Worm (Caenorhabditis elegans) whole organism, midembryonic: ENCODE measurements around the gene C16C8.26.

ENCODE experiments used
- T22C8.4 ChIP-seq: fragments of 200-800 bp; sonication (Bioruptor generic); IDR thresholded peaks from 2 replicates; pipeline ENCODE4 v1.3.6; 2022; ENCODE audit warnings: missing genetic modification characterization, missing compliant biosample characterization
- cog-1 ChIP-seq: sonication (generic microtip); optimal IDR thresholded peaks from 2 replicates; lab custom pipeline; 2016; ENCODE audit warnings: missing genetic modification characterization, missing compliant biosample characterization
- flt-1 ChIP-seq: fragments of 200-800 bp; sonication (Bioruptor generic); IDR thresholded peaks from 2 replicates; pipeline ENCODE4 v1.3.6; 2022; ENCODE audit warnings: missing genetic modification characterization, missing compliant biosample characterization
- klf-2 ChIP-seq: fragments of 200-800 bp; sonication (Bioruptor generic); conservative IDR thresholded peaks from 2 replicates; pipeline ENCODE4 v1.3.6; 2022; ENCODE audit warnings: missing genetic modification reagents, missing genetic modification characterization, missing compliant biosample characterization
- med-1 ChIP-seq: sonication (generic microtip); optimal IDR thresholded peaks from 2 replicates; lab custom pipeline; 2017; ENCODE audit warnings: missing genetic modification characterization, mild to moderate bottlenecking, missing compliant biosample characterization, antibody characterized with exemption, missing genetic modification reagents; ENCODE audit not compliant: insufficient read depth
- ref-1 ChIP-seq: fragments of 200-800 bp; sonication (Bioruptor generic); conservative IDR thresholded peaks from 2 replicates; pipeline ENCODE4 v1.3.6; 2022; ENCODE audit warnings: missing genetic modification reagents, missing genetic modification characterization, missing compliant biosample characterization
- tab-1 ChIP-seq: fragments of 200-800 bp; sonication (Bioruptor generic); IDR thresholded peaks from 2 replicates; pipeline ENCODE4 v1.3.6; 2022; ENCODE audit warnings: missing genetic modification characterization, missing compliant biosample characterization
- ztf-23 ChIP-seq: fragments of 200-800 bp; sonication (Bioruptor generic); IDR thresholded peaks from 2 replicates; pipeline ENCODE4 v1.3.6; 2022; ENCODE audit warnings: missing genetic modification reagents, missing genetic modification characterization, missing compliant biosample characterization
- ztf-29 ChIP-seq: fragments of 200-800 bp; sonication (Bioruptor generic); IDR thresholded peaks from 2 replicates; pipeline ENCODE4 v1.3.6; 2022; ENCODE audit warnings: missing genetic modification reagents, missing genetic modification characterization, missing compliant biosample characterization

The C16C8.26 gene

DNA sequence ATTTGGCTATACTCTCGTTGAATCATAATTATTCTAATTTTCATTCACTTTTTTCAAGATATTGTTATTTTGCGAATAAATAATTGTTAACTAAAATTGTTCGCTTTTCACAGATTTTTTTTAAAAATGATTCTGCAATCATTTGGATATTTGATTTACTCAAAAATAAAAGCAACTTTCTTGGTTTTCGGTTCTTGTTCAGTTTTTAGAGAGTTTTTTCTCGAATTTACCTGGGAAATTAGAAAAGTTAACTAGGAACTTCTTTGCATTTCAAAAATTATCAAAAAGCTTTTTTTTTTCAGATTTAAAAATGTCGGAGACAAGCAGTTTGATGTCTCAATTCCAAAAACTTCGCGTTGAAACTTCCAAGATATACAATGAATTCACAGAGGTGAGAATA is 11.5 kb downstream of the C16C8.26 start, which contains the start of the genes C16C8.20 and gldi-6:
C16C8.20 (plus strand) TSS at position 301 of the 400 bp plus-strand sequence.
gldi-6 (plus strand) TSS at position 301 of the 400 bp plus-strand sequence.
- TF ChIP-seq tab-1 (no peak), klf-2 (GFP tag; lab: Robert Waterston, UW) (no peak), T22C8.4 (GFP tag; lab: Robert Waterston, UW) (no peak), ztf-29 (no peak), flt-1 (no peak), ztf-23 (GFP tag; lab: Robert Waterston, UW) (no peak), med-1 (GFP tag; lab: Kevin White, UChicago) (no peak), ref-1 (GFP tag; lab: Robert Waterston, UW) (no peak), cog-1 (tag; lab: Kevin White, UChicago) (no peak)

DNA sequence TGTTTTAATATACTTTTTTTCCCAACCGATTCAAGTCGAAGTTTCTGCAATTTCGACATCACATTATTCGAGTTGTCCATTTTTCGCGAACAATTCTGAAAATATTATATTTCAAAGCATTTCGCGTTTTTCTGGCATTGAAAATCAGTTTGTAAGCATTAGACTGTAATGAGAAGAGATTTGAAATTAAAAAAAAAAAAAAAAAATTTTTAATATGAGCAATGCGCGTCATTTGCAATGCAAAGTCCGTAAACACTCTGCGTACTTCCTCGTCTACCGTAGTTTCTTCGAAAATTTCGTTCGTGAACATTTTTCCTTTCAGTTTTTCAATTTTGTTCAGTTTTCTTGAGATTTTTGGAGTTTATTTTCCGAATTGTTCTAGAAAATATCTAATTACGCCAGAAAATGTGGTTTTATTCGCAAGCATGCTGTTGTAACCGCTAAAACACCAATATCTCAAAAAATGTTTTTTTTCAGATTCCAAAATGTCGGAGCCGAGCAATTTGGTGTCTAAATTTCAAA is 12.8 kb downstream of the C16C8.26 start, which contains the start of the genes C16C8.5 and C16C8.16:
C16C8.5 (minus strand) TSS at position 101 of the 522 bp plus-strand sequence.
C16C8.16 (plus strand) TSS at position 472 of the 522 bp plus-strand sequence.
- no peak for TF ChIP-seq tab-1
- TF ChIP-seq ztf-23 (GFP tag; lab: Robert Waterston, UW): no peak
- no peak for TF ChIP-seq ztf-29
- no peak for TF ChIP-seq cog-1 (tag; lab: Kevin White, UChicago)
- no peak for TF ChIP-seq ref-1 (GFP tag; lab: Robert Waterston, UW)
- no peak for TF ChIP-seq med-1 (GFP tag; lab: Kevin White, UChicago)
- no peak for TF ChIP-seq klf-2 (GFP tag; lab: Robert Waterston, UW)
- TF ChIP-seq flt-1: no peak
- no peak for TF ChIP-seq T22C8.4 (GFP tag; lab: Robert Waterston, UW)

DNA sequence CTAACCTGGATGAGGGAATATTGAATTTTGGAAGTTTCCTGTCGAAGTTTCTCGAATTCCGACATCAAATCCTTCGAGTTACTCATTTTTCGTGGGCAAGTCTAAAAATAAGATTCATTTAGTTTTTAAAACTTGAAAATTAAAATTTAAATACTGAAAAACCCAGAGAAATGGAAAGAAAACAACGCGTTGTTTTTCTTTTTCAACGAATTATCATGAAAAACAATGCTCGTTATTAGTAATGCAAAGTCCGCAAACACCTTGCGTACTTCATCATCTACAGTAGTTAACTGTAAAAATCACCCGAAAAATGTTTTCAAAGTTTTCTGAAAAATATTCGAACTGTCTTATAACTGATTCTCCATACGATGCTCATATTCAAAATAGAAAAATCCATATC is 13.8 kb downstream of the C16C8.26 start, which contains the start of gene C16C8.4:
C16C8.4 (minus strand) TSS at position 101 of the 400 bp plus-strand sequence.
- TF ChIP-seq klf-2 (GFP tag; lab: Robert Waterston, UW) (no peak), ref-1 (GFP tag; lab: Robert Waterston, UW) (no peak), ztf-29 (no peak), flt-1 (no peak), cog-1 (tag; lab: Kevin White, UChicago) (no peak), tab-1 (no peak), T22C8.4 (GFP tag; lab: Robert Waterston, UW) (no peak), med-1 (GFP tag; lab: Kevin White, UChicago) (no peak), ztf-23 (GFP tag; lab: Robert Waterston, UW) (no peak)

DNA sequence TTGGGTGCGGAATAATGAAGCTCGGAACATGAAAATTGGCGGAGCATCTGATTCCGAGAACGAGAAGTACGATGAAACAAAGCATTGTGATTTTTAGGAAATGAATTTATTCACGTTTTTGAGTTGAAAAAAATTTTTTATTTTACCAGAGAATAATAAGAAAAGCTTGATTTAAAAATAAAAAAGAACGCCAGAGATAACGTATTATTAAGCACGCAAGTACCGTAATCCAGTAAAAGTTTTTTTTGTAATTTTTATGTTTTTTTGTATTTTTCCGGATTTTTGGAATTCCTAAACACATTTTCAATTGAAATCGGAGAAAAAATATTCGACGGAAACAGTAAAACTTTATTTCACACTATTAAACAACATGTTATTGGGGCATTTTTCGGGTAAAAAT is 15.0 kb downstream of the C16C8.26 start, which contains the start of gene C16C8.22:
C16C8.22 (minus strand) TSS at position 101 of the 400 bp plus-strand sequence.
- no peak for TF ChIP-seq ztf-23 (GFP tag; lab: Robert Waterston, UW)
- no peak for TF ChIP-seq T22C8.4 (GFP tag; lab: Robert Waterston, UW)
- TF ChIP-seq flt-1: no peak
- no peak for TF ChIP-seq ztf-29
- no peak for TF ChIP-seq cog-1 (tag; lab: Kevin White, UChicago)
- no peak for TF ChIP-seq klf-2 (GFP tag; lab: Robert Waterston, UW)
- TF ChIP-seq ref-1 (GFP tag; lab: Robert Waterston, UW): no peak
- no peak for TF ChIP-seq tab-1

DNA sequence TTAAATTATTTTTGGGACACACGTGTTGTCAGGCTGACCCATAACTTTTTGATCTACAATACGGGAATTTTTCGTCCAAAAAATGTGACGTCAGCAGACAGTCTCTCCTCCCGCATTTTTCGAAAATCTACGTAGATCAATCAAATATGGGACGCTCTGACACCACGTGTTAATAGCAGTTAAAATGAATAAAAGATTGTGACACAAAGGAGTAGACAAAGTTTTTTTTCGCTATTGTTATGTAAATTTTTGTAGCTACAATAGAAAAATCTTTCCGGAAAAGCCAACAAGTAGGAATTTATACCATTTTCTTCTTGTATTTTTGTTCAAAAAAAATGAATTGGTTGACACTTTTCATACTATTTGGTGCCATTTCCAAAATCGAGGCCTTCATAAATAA is 16.7 kb downstream of the C16C8.26 start, which contains the start of gene C16C8.27:
C16C8.27 (plus strand) TSS at position 301 of the 400 bp plus-strand sequence.
- no peak for TF ChIP-seq klf-2 (GFP tag; lab: Robert Waterston, UW)
- no peak for TF ChIP-seq ref-1 (GFP tag; lab: Robert Waterston, UW)
- no peak for TF ChIP-seq flt-1
- no peak for TF ChIP-seq med-1 (GFP tag; lab: Kevin White, UChicago)
- no peak for TF ChIP-seq tab-1
- TF ChIP-seq ztf-29: no peak
- TF ChIP-seq cog-1 (tag; lab: Kevin White, UChicago): no peak
- no peak for TF ChIP-seq T22C8.4 (GFP tag; lab: Robert Waterston, UW)
- no peak for TF ChIP-seq ztf-23 (GFP tag; lab: Robert Waterston, UW)

DNA sequence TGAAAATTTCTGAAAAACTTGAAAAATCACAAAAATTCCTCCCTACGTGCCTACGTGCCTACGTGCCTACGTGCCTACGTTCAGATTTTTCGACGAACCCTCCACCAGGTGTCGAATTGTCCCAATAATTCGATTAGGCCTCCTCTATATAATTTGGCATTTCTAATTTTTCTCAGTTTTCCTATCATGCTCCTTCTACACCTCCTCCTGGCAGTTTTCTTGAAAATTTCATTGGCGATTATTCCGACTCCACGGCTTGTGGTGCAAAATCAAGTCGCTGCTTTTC is 17.5 kb downstream of the C16C8.26 start, which contains the start of gene C16C8.17:
C16C8.17 (plus strand) TSS at position 187 of the 286 bp plus-strand sequence.
- TF ChIP-seq klf-2 (GFP tag; lab: Robert Waterston, UW): no peak
- TF ChIP-seq ztf-23 (GFP tag; lab: Robert Waterston, UW): no peak
- TF ChIP-seq med-1 (GFP tag; lab: Kevin White, UChicago): no peak

DNA sequence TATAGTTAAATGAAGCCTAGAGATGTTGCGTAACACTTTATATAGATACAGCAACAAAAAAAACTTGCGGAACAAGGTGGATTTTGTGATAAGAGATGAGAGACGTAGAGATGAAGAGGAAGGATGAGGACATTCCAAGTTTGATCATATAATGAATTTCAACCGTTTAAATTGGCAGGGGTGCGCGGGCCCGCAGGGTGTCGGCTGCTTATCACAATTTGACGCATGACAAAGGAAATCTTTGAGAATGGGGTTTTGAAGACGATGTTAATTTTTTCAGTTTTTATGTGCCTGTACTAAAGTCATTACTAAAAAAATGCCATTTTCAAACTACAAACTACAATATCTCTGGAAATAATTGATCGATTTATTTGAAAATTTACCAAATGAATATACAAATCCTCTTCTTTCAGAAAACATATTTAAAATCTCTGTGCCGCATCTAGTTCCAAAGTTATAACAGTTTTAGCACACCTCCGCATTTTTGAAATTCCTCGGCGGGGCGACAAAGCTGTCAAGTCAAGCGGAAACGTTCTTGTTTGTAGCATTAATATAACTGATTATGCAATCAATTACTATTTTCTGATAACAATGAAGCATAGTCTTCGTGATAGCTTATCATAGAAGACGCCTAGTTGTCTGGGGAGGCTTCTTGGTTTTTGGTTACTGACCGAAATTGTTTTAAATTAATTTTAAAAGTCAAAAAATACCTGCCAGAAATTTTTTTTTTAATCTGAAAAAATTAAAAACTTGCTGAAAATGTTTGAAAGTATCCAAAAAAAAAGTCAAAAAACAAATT is 18.1 kb downstream of the C16C8.26 start:
- no peak for TF ChIP-seq klf-2 (GFP tag; lab: Robert Waterston, UW)
- no peak for TF ChIP-seq med-1 (GFP tag; lab: Kevin White, UChicago)
- TF ChIP-seq flt-1: no peak
- TF ChIP-seq T22C8.4 (GFP tag; lab: Robert Waterston, UW): no peak
- TF ChIP-seq tab-1: no peak
- TF ChIP-seq ref-1 (GFP tag; lab: Robert Waterston, UW): no peak
- no peak for TF ChIP-seq ztf-23 (GFP tag; lab: Robert Waterston, UW)
- no peak for TF ChIP-seq ztf-29
- no peak for TF ChIP-seq cog-1 (tag; lab: Kevin White, UChicago)

DNA sequence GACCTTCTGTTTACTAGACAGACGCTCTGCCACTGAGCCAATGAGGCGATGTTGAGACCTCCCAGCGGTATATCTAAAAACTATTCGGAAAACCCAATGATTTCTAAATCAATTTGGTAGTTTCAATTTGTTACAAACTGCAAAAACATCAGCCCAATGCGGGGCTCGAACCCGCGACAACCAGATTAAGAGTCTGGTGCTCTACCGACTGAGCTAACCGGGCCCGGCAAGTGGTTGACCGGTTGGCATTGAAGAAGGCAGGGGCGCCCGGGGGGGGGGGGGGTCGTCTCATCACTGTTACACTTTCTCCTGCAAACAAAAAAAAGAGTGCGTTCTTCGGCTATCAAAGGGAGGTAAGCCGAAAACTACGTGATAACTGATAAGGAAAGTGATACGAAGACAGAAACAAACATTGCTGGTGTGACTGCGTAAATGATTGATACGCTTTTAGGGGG is 18.8 kb downstream of the C16C8.26 start:
- peak; percentile 46; the same call in 1 of the 2 replicates for TF ChIP-seq ref-1 (GFP tag; lab: Robert Waterston, UW)
- peak; percentile 14 for TF ChIP-seq cog-1 (tag; lab: Kevin White, UChicago)
- TF ChIP-seq T22C8.4 (GFP tag; lab: Robert Waterston, UW): peak; percentile 62; the same call in 1 of the 2 replicates
- TF ChIP-seq med-1 (GFP tag; lab: Kevin White, UChicago): no peak
- peak; percentile 84 for TF ChIP-seq tab-1
- TF ChIP-seq flt-1: peak; percentile 85
- no peak for TF ChIP-seq klf-2 (GFP tag; lab: Robert Waterston, UW)
- peak; percentile 72 for TF ChIP-seq ztf-23 (GFP tag; lab: Robert Waterston, UW)
- TF ChIP-seq ztf-29: 0 out of 2 replicates have a peak, but pooled peaks have one; percentile 35
